Worm (Caenorhabditis elegans) whole organism, L4 larva: Measurements from ENCODE around the gene Y38H6C.24.

ENCODE experiments used
- ama-1 ChIP-seq: fragments of 150-350 bp; optimal IDR thresholded peaks from 2 replicates; lab custom pipeline; 2014; ENCODE audit warnings: inconsistent platforms, mixed read lengths
- daf-12 ChIP-seq: fragments of 150-350 bp; optimal IDR thresholded peaks from 2 replicates; lab custom pipeline; 2014; ENCODE audit warnings: missing biosample characterization, missing genetic modification reagents, missing genetic modification characterization
- fkh-10 ChIP-seq: fragments of 150-350 bp; optimal IDR thresholded peaks from 2 replicates; lab custom pipeline; 2014; ENCODE audit warnings: missing biosample characterization, missing genetic modification reagents, missing genetic modification characterization
- mep-1 ChIP-seq: fragments of 150-350 bp; sonication (generic microtip); optimal IDR thresholded peaks from 3 replicates; lab custom pipeline; 2014; ENCODE audit warnings: missing biosample characterization, missing genetic modification characterization
- nhr-25 ChIP-seq: sonication (generic microtip); optimal IDR thresholded peaks from 2 replicates; lab custom pipeline; 2017; ENCODE audit warnings: missing genetic modification characterization, mild to moderate bottlenecking, missing compliant biosample characterization, antibody characterized with exemption, moderate library complexity, borderline replicate concordance; ENCODE audit not compliant: insufficient read depth
- nhr-28 ChIP-seq: fragments of 150-350 bp; optimal IDR thresholded peaks from 2 replicates; lab custom pipeline; 2014; ENCODE audit warnings: missing biosample characterization, missing genetic modification characterization
- nhr-76 ChIP-seq: fragments of 150-350 bp; optimal IDR thresholded peaks from 2 replicates; lab custom pipeline; 2014; ENCODE audit warnings: missing biosample characterization, missing genetic modification characterization
- pqm-1 ChIP-seq: sonication (generic microtip); optimal IDR thresholded peaks from 2 replicates; lab custom pipeline; 2017; ENCODE audit warnings: missing biosample characterization, missing genetic modification characterization
- saeg-2 ChIP-seq: fragments of 200-800 bp; sonication (Bioruptor generic); IDR thresholded peaks from 2 replicates; pipeline ENCODE4 v1.3.6; 2022; ENCODE audit warnings: missing genetic modification reagents, missing genetic modification characterization, missing compliant biosample characterization
- tag-97 ChIP-seq: fragments of 200-800 bp; sonication (Bioruptor generic); IDR thresholded peaks from 2 replicates; pipeline ENCODE4 v1.3.6; 2022; ENCODE audit warnings: missing genetic modification characterization, missing compliant biosample characterization
- unc-62 ChIP-seq, 3 experiments: fragments of 150-350 bp in 1 of 3; sonication (generic microtip); optimal IDR thresholded peaks in 2 of 3; peaks in 1 of 3; 1 replicate in 1 of 3; 2 replicates in 2 of 3; lab custom pipeline; 2014 to 2017; ENCODE audit warnings: missing biosample characterization in 3 of 3, missing genetic modification characterization in 3 of 3, missing genetic modification reagents in 3 of 3, missing genotype in 1 of 3
- zag-1 ChIP-seq: fragments of 150-350 bp; optimal IDR thresholded peaks from 2 replicates; lab custom pipeline; 2014; ENCODE audit warnings: missing biosample characterization, missing genetic modification characterization
- ztf-11 ChIP-seq: fragments of 150-350 bp; optimal IDR thresholded peaks from 2 replicates; lab custom pipeline; 2014; ENCODE audit warnings: missing biosample characterization, missing genetic modification characterization

ce11 chrV:20544092-20544491, 17.9 kb downstream of the Y38H6C.24 start, which contains the start of gene slc-36.3:
- no peak for TF ChIP-seq saeg-2 (GFP tag; lab: Robert Waterston, UW)
- no peak for TF ChIP-seq ama-1 (lab: Kevin White, UChicago)
- no peak for TF ChIP-seq mep-1 (tag; lab: Kevin White, UChicago)
- no peak for TF ChIP-seq tag-97
- no peak for TF ChIP-seq daf-12
- TF ChIP-seq nhr-76 (tag; lab: Kevin White, UChicago): no peak
- TF ChIP-seq nhr-28 (tag; lab: Kevin White, UChicago): no peak
- no peak for TF ChIP-seq zag-1 (tag; lab: Kevin White, UChicago)
- TF ChIP-seq nhr-25: no peak
- TF ChIP-seq pqm-1 (tag; lab: Kevin White, UChicago): no peak
- TF ChIP-seq unc-62 (GFP tag; optimal IDR thresholded peaks at IDR 0.05 in 1 of 2; lab: Kevin White, UChicago): no peak
- TF ChIP-seq unc-62 (tag; optimal IDR thresholded peaks at IDR 0.05; lab: Kevin White, UChicago): no peak
- TF ChIP-seq ztf-11: no peak
- no peak for TF ChIP-seq fkh-10 (GFP tag; lab: Kevin White, UChicago)
